Worm (Caenorhabditis elegans) whole organism, L4 larva: ENCODE data around the gene C14A4.6.

Experiments
- D1046.2 ChIP-seq: fragments of 200-800 bp; sonication (Bioruptor generic); IDR thresholded peaks from 2 replicates; pipeline ENCODE4 v1.3.6; 2022; ENCODE audit warnings: missing genetic modification characterization, missing compliant biosample characterization
- F26F4.8 ChIP-seq: fragments of 200-800 bp; sonication (Bioruptor generic); conservative IDR thresholded peaks from 2 replicates; pipeline ENCODE4 v1.3.6; 2022; ENCODE audit warnings: missing genetic modification characterization, missing compliant biosample characterization
- T20F7.1 ChIP-seq: fragments of 200-800 bp; sonication (Bioruptor generic); optimal IDR thresholded peaks from 2 replicates; lab custom pipeline; 2018; ENCODE audit warnings: mild to moderate bottlenecking, missing genetic modification characterization, missing compliant biosample characterization
- Y48G9A.11 ChIP-seq: fragments of 200-800 bp; sonication (Bioruptor generic); IDR thresholded peaks from 2 replicates; pipeline ENCODE4 v1.3.6; 2022; ENCODE audit warnings: missing genetic modification reagents, missing genetic modification characterization, missing compliant biosample characterization
- Y75B8A.6 ChIP-seq: fragments of 200-800 bp; sonication (Bioruptor generic); IDR thresholded peaks from 2 replicates; pipeline ENCODE4 v1.3.6; 2022; ENCODE audit warnings: missing genetic modification reagents, missing genetic modification characterization, missing compliant biosample characterization
- ama-1 ChIP-seq: fragments of 150-350 bp; optimal IDR thresholded peaks from 2 replicates; lab custom pipeline; 2014; ENCODE audit warnings: inconsistent platforms, mixed read lengths
- arid-1 ChIP-seq: fragments of 200-800 bp; sonication (Bioruptor generic); conservative IDR thresholded peaks from 2 replicates; pipeline ENCODE4 v1.3.6; 2022; ENCODE audit warnings: missing genetic modification reagents, missing genetic modification characterization, missing compliant biosample characterization
- ceh-20 ChIP-seq: fragments of 200-800 bp; sonication (Bioruptor generic); IDR thresholded peaks from 2 replicates; pipeline ENCODE4 v1.3.6; 2022; ENCODE audit warnings: missing genetic modification reagents, missing genetic modification characterization, missing compliant biosample characterization
- ceh-32 ChIP-seq: sonication (generic microtip); optimal IDR thresholded peaks from 2 replicates; lab custom pipeline; 2016; ENCODE audit warnings: mild to moderate bottlenecking, missing genetic modification characterization, missing compliant biosample characterization; ENCODE audit not compliant: poor library complexity
- daf-8 ChIP-seq: fragments of 200-800 bp; sonication (Bioruptor generic); IDR thresholded peaks from 2 replicates; pipeline ENCODE4 v1.3.6; 2022; ENCODE audit warnings: missing genetic modification characterization, missing compliant biosample characterization
- dmd-8 ChIP-seq: fragments of 200-800 bp; sonication (Bioruptor generic); IDR thresholded peaks from 2 replicates; pipeline ENCODE4 v1.3.6; 2022; ENCODE audit warnings: missing genetic modification characterization, missing compliant biosample characterization
- dmd-9 ChIP-seq: fragments of 200-800 bp; sonication (Bioruptor generic); IDR thresholded peaks from 2 replicates; pipeline ENCODE4 v1.3.6; 2022; ENCODE audit warnings: missing genetic modification reagents, missing genetic modification characterization, missing compliant biosample characterization
- egl-43 ChIP-seq: fragments of 200-800 bp; sonication (Bioruptor generic); IDR thresholded peaks from 2 replicates; pipeline ENCODE4 v1.3.6; 2022; ENCODE audit warnings: missing genetic modification reagents, missing genetic modification characterization, missing compliant biosample characterization
- fos-1 ChIP-seq: fragments of 150-350 bp; optimal IDR thresholded peaks from 2 replicates; lab custom pipeline; 2014; ENCODE audit warnings: missing biosample characterization, missing genetic modification characterization
- gei-8 ChIP-seq: fragments of 200-800 bp; sonication (Bioruptor generic); optimal IDR thresholded peaks from 2 replicates; lab custom pipeline; 2018; ENCODE audit warnings: mild to moderate bottlenecking, missing genetic modification characterization, missing compliant biosample characterization
- hmg-1.1 ChIP-seq: fragments of 200-800 bp; sonication (Bioruptor generic); IDR thresholded peaks from 2 replicates; pipeline ENCODE4 v1.3.6; 2022; ENCODE audit warnings: missing genetic modification reagents, missing genetic modification characterization, missing compliant biosample characterization
- lim-7 ChIP-seq: fragments of 200-800 bp; sonication (Bioruptor generic); IDR thresholded peaks from 2 replicates; pipeline ENCODE4 v1.3.6; 2022; ENCODE audit warnings: missing genetic modification characterization, missing compliant biosample characterization
- lin-13 ChIP-seq: fragments of 150-350 bp; optimal IDR thresholded peaks from 2 replicates; lab custom pipeline; 2014; ENCODE audit warnings: missing biosample characterization, missing genetic modification reagents, missing genetic modification characterization
- lir-3 ChIP-seq: sonication (generic microtip); optimal IDR thresholded peaks from 2 replicates; lab custom pipeline; 2016; ENCODE audit warnings: mild to moderate bottlenecking, missing genetic modification characterization, missing compliant biosample characterization
- lsy-2 ChIP-seq, 2 experiments: fragments of 150-350 bp in 1 of 2; sonication (generic microtip) in 1 of 2; optimal IDR thresholded peaks; 2 replicates each; lab custom pipeline; 2014 to 2017; ENCODE audit warnings: missing biosample characterization in 2 of 2, missing genetic modification characterization in 2 of 2
- madf-5 ChIP-seq, 2 experiments: fragments of 200-800 bp; sonication (Bioruptor generic); IDR thresholded peaks; 2 replicates each; pipeline ENCODE4 v1.3.6; 2022; ENCODE audit warnings: missing compliant biosample characterization in 2 of 2, missing genetic modification characterization in 2 of 2
- madf-9 ChIP-seq: fragments of 200-800 bp; sonication (Bioruptor generic); conservative IDR thresholded peaks from 2 replicates; pipeline ENCODE4 v1.3.6; 2022; ENCODE audit warnings: missing genetic modification reagents, missing genetic modification characterization, missing compliant biosample characterization
- mdt-29 ChIP-seq: fragments of 200-800 bp; sonication (Bioruptor generic); IDR thresholded peaks from 2 replicates; pipeline ENCODE4 v1.3.6; 2022; ENCODE audit warnings: missing genetic modification reagents, missing genetic modification characterization, missing compliant biosample characterization
- mep-1 ChIP-seq: fragments of 150-350 bp; sonication (generic microtip); optimal IDR thresholded peaks from 3 replicates; lab custom pipeline; 2014; ENCODE audit warnings: missing biosample characterization, missing genetic modification characterization
- nhr-25 ChIP-seq: sonication (generic microtip); optimal IDR thresholded peaks from 2 replicates; lab custom pipeline; 2017; ENCODE audit warnings: missing genetic modification characterization, mild to moderate bottlenecking, missing compliant biosample characterization, antibody characterized with exemption, moderate library complexity, borderline replicate concordance; ENCODE audit not compliant: insufficient read depth
- nhr-41 ChIP-seq: fragments of 200-800 bp; sonication (Bioruptor generic); IDR thresholded peaks from 2 replicates; pipeline ENCODE4 v1.3.6; 2022; ENCODE audit warnings: missing genetic modification reagents, missing genetic modification characterization, missing compliant biosample characterization
- nhr-77 ChIP-seq: fragments of 150-350 bp; optimal IDR thresholded peaks from 2 replicates; lab custom pipeline; 2014; ENCODE audit warnings: missing biosample characterization, missing genetic modification characterization
- pha-4 ChIP-seq, 2 experiments: fragments of 150-350 bp in 1 of 2; fragments of 200-800 bp in 1 of 2; sonication (Bioruptor generic) in 1 of 2; IDR thresholded peaks in 1 of 2; optimal IDR thresholded peaks in 1 of 2; 2 replicates each; pipeline versions ENCODE4 v1.3.6 to Lab custom; 2014 to 2022; ENCODE audit warnings: missing genetic modification characterization in 2 of 2, missing genetic modification reagents in 2 of 2, missing biosample characterization in 1 of 2, missing compliant biosample characterization in 1 of 2
- php-3 ChIP-seq: fragments of 200-800 bp; sonication (Bioruptor generic); IDR thresholded peaks from 2 replicates; pipeline ENCODE4 v1.3.6; 2022; ENCODE audit warnings: missing genetic modification reagents, missing genetic modification characterization, missing compliant biosample characterization
- pqm-1 ChIP-seq: sonication (generic microtip); optimal IDR thresholded peaks from 2 replicates; lab custom pipeline; 2017; ENCODE audit warnings: missing biosample characterization, missing genetic modification characterization
- rbr-2 ChIP-seq: sonication (generic microtip); optimal IDR thresholded peaks from 2 replicates; lab custom pipeline; 2016; ENCODE audit warnings: missing genotype, missing genetic modification characterization, missing compliant biosample characterization
- sdz-12 ChIP-seq: fragments of 200-800 bp; sonication (Bioruptor generic); optimal IDR thresholded peaks from 2 replicates; lab custom pipeline; 2018; ENCODE audit warnings: mild to moderate bottlenecking, missing genetic modification characterization, missing compliant biosample characterization
- spr-1 ChIP-seq: sonication (generic microtip); optimal IDR thresholded peaks from 2 replicates; lab custom pipeline; 2016; ENCODE audit warnings: mild to moderate bottlenecking, missing genetic modification characterization, missing compliant biosample characterization
- unc-130 ChIP-seq: sonication (generic microtip); optimal IDR thresholded peaks from 2 replicates; lab custom pipeline; 2016; ENCODE audit warnings: missing genetic modification reagents, missing genetic modification characterization, missing compliant biosample characterization
- unc-62 ChIP-seq, 3 experiments: fragments of 150-350 bp in 1 of 3; sonication (generic microtip); optimal IDR thresholded peaks in 2 of 3; peaks in 1 of 3; 1 replicate in 1 of 3; 2 replicates in 2 of 3; lab custom pipeline; 2014 to 2017; ENCODE audit warnings: missing biosample characterization in 3 of 3, missing genetic modification characterization in 3 of 3, missing genetic modification reagents in 3 of 3, missing genotype in 1 of 3
- vab-7 ChIP-seq: fragments of 200-800 bp; sonication (Bioruptor generic); IDR thresholded peaks from 2 replicates; pipeline ENCODE4 v1.3.6; 2022; ENCODE audit warnings: missing genetic modification reagents, missing genetic modification characterization, missing compliant biosample characterization
- zag-1 ChIP-seq: fragments of 150-350 bp; optimal IDR thresholded peaks from 2 replicates; lab custom pipeline; 2014; ENCODE audit warnings: missing biosample characterization, missing genetic modification characterization
- zfp-3 ChIP-seq: fragments of 200-800 bp; sonication (Bioruptor generic); conservative IDR thresholded peaks from 2 replicates; pipeline ENCODE4 v1.3.6; 2022; ENCODE audit warnings: missing genetic modification reagents, missing genetic modification characterization, missing compliant biosample characterization
- ztf-7 ChIP-seq: fragments of 150-350 bp; optimal IDR thresholded peaks from 2 replicates; lab custom pipeline; 2014; ENCODE audit warnings: missing biosample characterization, missing genetic modification characterization

Gene C14A4.6

ce11 chrII:10547311-10547710, 47.3 kb downstream of the C14A4.6 start (continued):
- peak; percentile 34 for TF ChIP-seq rbr-2 (tag; lab: Kevin White, UChicago)
- TF ChIP-seq ceh-32 (tag; lab: Kevin White, UChicago), result no peak
- TF ChIP-seq dmd-8, result peak; percentile 81
- TF ChIP-seq pqm-1 (tag; lab: Kevin White, UChicago), result no peak
- TF ChIP-seq pha-4 (GFP tag; IDR thresholded peaks at IDR 0.05; lab: Robert Waterston, UW), result peak; percentile 68
- TF ChIP-seq pha-4 (tag; optimal IDR thresholded peaks at IDR 0.05; lab: Kevin White, UChicago), result no peak
- TF ChIP-seq zfp-3 (GFP tag; lab: Robert Waterston, UW), result peak; percentile 69
- 0 out of 2 replicates have a peak, but pooled peaks have one; percentile 23 for TF ChIP-seq ceh-20 (GFP tag; lab: Robert Waterston, UW)
- TF ChIP-seq arid-1 (GFP tag; lab: Robert Waterston, UW), result peak; percentile 37; the same call in 1 of the 2 replicates
- TF ChIP-seq vab-7 (GFP tag; lab: Robert Waterston, UW), result peak; percentile 31; the same call in 1 of the 2 replicates
- TF ChIP-seq php-3, result 0 out of 2 replicates have a peak, but pooled peaks have one; percentile 22
- TF ChIP-seq Y75B8A.6 (GFP tag; lab: Robert Waterston, UW), result peak; percentile 35; the same call in 1 of the 2 replicates
- TF ChIP-seq hmg-1.1 (GFP tag; lab: Robert Waterston, UW), result peak; percentile 42
- peak; percentile 59; the same call in 1 of the 2 replicates for TF ChIP-seq mdt-29 (GFP tag; lab: Robert Waterston, UW)
- TF ChIP-seq gei-8, result peak; percentile 3
- no peak for TF ChIP-seq unc-130 (GFP tag; lab: Kevin White, UChicago)
- TF ChIP-seq daf-8 (GFP tag; lab: Robert Waterston, UW), result no peak
- TF ChIP-seq egl-43 (GFP tag; lab: Robert Waterston, UW), result peak; percentile 85
- TF ChIP-seq madf-9 (GFP tag; lab: Robert Waterston, UW), result peak; percentile 26; the same call in 1 of the 2 replicates
- peak; percentile 54 for TF ChIP-seq lim-7 (GFP tag; lab: Robert Waterston, UW)
- peak; percentile 76; the same call in 1 of the 2 replicates for TF ChIP-seq D1046.2 (GFP tag; lab: Robert Waterston, UW)
- TF ChIP-seq spr-1, result peak; percentile 45
- TF ChIP-seq, all 104 proteins: peak for 28

ce11 chrII:10546784-10547087, 47.8 kb downstream of the C14A4.6 start:
- no peak for TF ChIP-seq zag-1 (tag; lab: Kevin White, UChicago)
- TF ChIP-seq daf-8 (GFP tag; lab: Robert Waterston, UW), result no peak
- no peak for TF ChIP-seq dmd-9 (GFP tag; lab: Robert Waterston, UW)
- TF ChIP-seq sdz-12 (GFP tag; lab: Kevin White, UChicago), result no peak
- peak; percentile 57 for TF ChIP-seq ama-1 (lab: Kevin White, UChicago)
- TF ChIP-seq lin-13, result peak; percentile 21
- peak; percentile 39 for TF ChIP-seq T20F7.1 (GFP tag; lab: Kevin White, UChicago)
- TF ChIP-seq unc-62 (GFP tag; optimal IDR thresholded peaks at IDR 0.05 in 1 of 2; lab: Kevin White, UChicago), result peak in 1 of 2 experiments; percentile 69
- no peak for TF ChIP-seq unc-62 (tag; optimal IDR thresholded peaks at IDR 0.05; lab: Kevin White, UChicago)
- no peak for TF ChIP-seq nhr-41
- TF ChIP-seq ztf-7 (tag; lab: Kevin White, UChicago), result no peak
- TF ChIP-seq lir-3 (tag; lab: Kevin White, UChicago), result no peak
- no peak for TF ChIP-seq Y48G9A.11 (GFP tag; lab: Robert Waterston, UW)
- TF ChIP-seq mep-1 (tag; lab: Kevin White, UChicago), result peak; percentile 18
- TF ChIP-seq nhr-77 (tag; lab: Kevin White, UChicago), result peak; percentile 22
- peak; percentile 20 for TF ChIP-seq nhr-25
- no peak for TF ChIP-seq fos-1 (tag; lab: Kevin White, UChicago)
- no peak for TF ChIP-seq F26F4.8 (GFP tag; lab: Robert Waterston, UW)
- TF ChIP-seq madf-5 (GFP tag; IDR thresholded peaks at IDR 0.05; lab: Robert Waterston, UW), result no peak
- no peak for TF ChIP-seq dmd-8
- peak in 1 of 2 experiments; percentile 19 for TF ChIP-seq lsy-2 (tag; optimal IDR thresholded peaks at IDR 0.05; lab: Kevin White, UChicago)
- TF ChIP-seq, all 104 proteins: peak for 8
